Worm (Caenorhabditis elegans) whole organism, dauer: ENCODE results near the gene F59E12.6.

Experiments used
- unc-62 ChIP-seq: sonication (generic microtip); optimal IDR thresholded peaks from 2 replicates; lab custom pipeline; 2017; ENCODE audit warnings: missing biosample characterization, missing genetic modification reagents, missing genetic modification characterization

The F59E12.6 gene

ce11 chrII:5599326-5600044 is 31.3 kb downstream of the F59E12.6 start, which contains the start of gene C17G10.10:
C17G10.10 (minus strand) TSS chrII:5599376.
- TF ChIP-seq unc-62 (GFP tag; lab: Kevin White, UChicago) = no peak

ce11 chrII:5596247-5596646 is 34.5 kb downstream of the F59E12.6 start, which contains the start of gene C17G10.1:
C17G10.1 (plus strand) TSS chrII:5596547.
- no peak for TF ChIP-seq unc-62 (GFP tag; lab: Kevin White, UChicago)

- TF ChIP-seq unc-62 (GFP tag; lab: Kevin White, UChicago) = no peak
Measured at ce11 chrII:5594210-5594764, 36.5 kb downstream of the F59E12.6 start, which contains the start of gene ttc-4. ttc-4 (plus strand) TSS chrII:5594714.

- TF ChIP-seq unc-62 (GFP tag; lab: Kevin White, UChicago) = no peak
Measured at ce11 chrII:5593377-5593932, 37.3 kb downstream of the F59E12.6 start, which contains the start of gene cdc-14. cdc-14 (minus strand) TSS chrII:5593427.

ce11 chrII:5592857-5593256 is 37.9 kb downstream of the F59E12.6 start:
- no peak for TF ChIP-seq unc-62 (GFP tag; lab: Kevin White, UChicago)

ce11 chrII:5591558-5591957 is 39.2 kb downstream of the F59E12.6 start:
- no peak for TF ChIP-seq unc-62 (GFP tag; lab: Kevin White, UChicago)

ce11 chrII:5589690-5590089 is 41.1 kb downstream of the F59E12.6 start, which contains the start of gene C17G10.13:
C17G10.13 (minus strand) TSS chrII:5589790.
- no peak for TF ChIP-seq unc-62 (GFP tag; lab: Kevin White, UChicago)

ce11 chrII:5587794-5588193 is 43.0 kb downstream of the F59E12.6 start:
- no peak for TF ChIP-seq unc-62 (GFP tag; lab: Kevin White, UChicago)

ce11 chrII:5585788-5586187 is 45.0 kb downstream of the F59E12.6 start, which contains the start of gene lys-8:
lys-8 (plus strand) TSS chrII:5586178.
- TF ChIP-seq unc-62 (GFP tag; lab: Kevin White, UChicago) = no peak

- TF ChIP-seq unc-62 (GFP tag; lab: Kevin White, UChicago) = no peak
Measured at ce11 chrII:5582309-5582708, 48.4 kb downstream of the F59E12.6 start, which contains the start of gene T25E4.2. T25E4.2 (minus strand) TSS chrII:5582409.

- TF ChIP-seq unc-62 (GFP tag; lab: Kevin White, UChicago) = no peak
Measured at ce11 chrII:5579236-5579635, 51.5 kb downstream of the F59E12.6 start.

- no peak for TF ChIP-seq unc-62 (GFP tag; lab: Kevin White, UChicago)
Measured at ce11 chrII:5578714-5579113, 52.0 kb downstream of the F59E12.6 start.

- no peak for TF ChIP-seq unc-62 (GFP tag; lab: Kevin White, UChicago)
Measured at ce11 chrII:5578035-5578434, 52.7 kb downstream of the F59E12.6 start, which contains the start of gene T25E4.1. T25E4.1 (plus strand) TSS chrII:5578335.

ce11 chrII:5577060-5577459 is 53.7 kb downstream of the F59E12.6 start:
- no peak for TF ChIP-seq unc-62 (GFP tag; lab: Kevin White, UChicago)
